Worm (Caenorhabditis elegans) whole organism, L1 larva: ENCODE measurements around the gene toca-1.

Source experiments
- C04F5.9 ChIP-seq: sonication (generic microtip); optimal IDR thresholded peaks from 2 replicates; lab custom pipeline; 2016; ENCODE audit warnings: missing genetic modification characterization, missing compliant biosample characterization
- F16B12.6 ChIP-seq: fragments of 150-350 bp; optimal IDR thresholded peaks from 2 replicates; lab custom pipeline; 2014; ENCODE audit warnings: missing biosample characterization, missing genetic modification characterization
- Y116A8C.19 ChIP-seq: sonication (generic microtip); optimal IDR thresholded peaks from 2 replicates; lab custom pipeline; 2016; ENCODE audit warnings: missing compliant biosample characterization, missing genetic modification characterization, borderline replicate concordance
- aly-2 ChIP-seq: fragments of 150-350 bp; optimal IDR thresholded peaks from 2 replicates; lab custom pipeline; 2014; ENCODE audit warnings: missing biosample characterization, missing genetic modification characterization
- ama-1 ChIP-seq: fragments of 150-350 bp; optimal IDR thresholded peaks from 2 replicates; lab custom pipeline; 2014
- blmp-1 ChIP-seq: fragments of 150-350 bp; optimal IDR thresholded peaks from 2 replicates; lab custom pipeline; 2014; ENCODE audit warnings: missing biosample characterization, missing genetic modification characterization
- ceh-63 ChIP-seq: fragments of 200-800 bp; sonication (Bioruptor generic); optimal IDR thresholded peaks from 2 replicates; lab custom pipeline; 2018; ENCODE audit warnings: mild to moderate bottlenecking, missing genetic modification characterization, missing compliant biosample characterization
- ceh-8 ChIP-seq: fragments of 200-800 bp; sonication (Bioruptor generic); optimal IDR thresholded peaks from 2 replicates; lab custom pipeline; 2018; ENCODE audit warnings: mild to moderate bottlenecking, missing genetic modification characterization, moderate library complexity, missing compliant biosample characterization
- ceh-88 ChIP-seq: fragments of 200-800 bp; sonication (Bioruptor generic); IDR thresholded peaks from 2 replicates; pipeline ENCODE4 v1.3.6; 2022; ENCODE audit warnings: missing genetic modification characterization, missing compliant biosample characterization
- ces-1 ChIP-seq: fragments of 150-350 bp; optimal IDR thresholded peaks from 2 replicates; lab custom pipeline; 2014; ENCODE audit warnings: missing biosample characterization, missing genetic modification reagents, missing genetic modification characterization
- dsc-1 ChIP-seq: sonication (generic microtip); optimal IDR thresholded peaks from 2 replicates; lab custom pipeline; 2016; ENCODE audit warnings: mild to moderate bottlenecking, missing genetic modification characterization, missing compliant biosample characterization
- efl-1 ChIP-seq, 4 experiments: fragments of 150-350 bp; optimal IDR thresholded peaks in 3 of 4; peaks in 1 of 4; 1 replicate in 1 of 4; 2 replicates in 3 of 4; lab custom pipeline; 2014; ENCODE audit warnings: missing biosample characterization in 2 of 4, missing genetic modification characterization in 2 of 4, missing genetic modification reagents in 2 of 4
- elt-3 ChIP-seq, 6 experiments: fragments of 150-350 bp in 1 of 6; sonication (generic microtip); optimal IDR thresholded peaks; 2 replicates each; lab custom pipeline; 2017 to 2018; ENCODE audit warnings: missing biosample characterization in 6 of 6, missing genetic modification characterization in 6 of 6, inconsistent platforms in 1 of 6
- grh-1 ChIP-seq: fragments of 200-800 bp; sonication (Bioruptor generic); IDR thresholded peaks from 2 replicates; pipeline ENCODE4 v1.3.6; 2022; ENCODE audit warnings: missing genetic modification reagents, missing genetic modification characterization, missing compliant biosample characterization
- hlh-17 ChIP-seq: fragments of 200-800 bp; sonication (Bioruptor generic); optimal IDR thresholded peaks from 2 replicates; lab custom pipeline; 2018; ENCODE audit warnings: missing genetic modification characterization, mild to moderate bottlenecking, missing compliant biosample characterization, moderate library complexity, borderline replicate concordance
- isw-1 ChIP-seq: fragments of 200-800 bp; sonication (Bioruptor generic); IDR thresholded peaks from 2 replicates; pipeline ENCODE4 v1.3.6; 2022; ENCODE audit warnings: missing genetic modification characterization, missing compliant biosample characterization
- lin-15B ChIP-seq: fragments of 150-350 bp; sonication (generic microtip); optimal IDR thresholded peaks from 3 replicates; lab custom pipeline; 2014; ENCODE audit warnings: missing biosample characterization, missing genetic modification characterization
- lin-39 ChIP-seq: fragments of 150-350 bp; optimal IDR thresholded peaks from 2 replicates; lab custom pipeline; 2014; ENCODE audit warnings: missing biosample characterization, missing genetic modification reagents, missing genetic modification characterization
- lir-3 ChIP-seq: sonication (generic microtip); optimal IDR thresholded peaks from 2 replicates; lab custom pipeline; 2016; ENCODE audit warnings: mild to moderate bottlenecking, missing genetic modification characterization, moderate library complexity, missing compliant biosample characterization; ENCODE audit not compliant: poor library complexity
- lsy-2 ChIP-seq, 2 experiments: fragments of 150-350 bp; optimal IDR thresholded peaks; 2 replicates each; lab custom pipeline; 2014; ENCODE audit warnings: missing biosample characterization in 2 of 2, missing genetic modification characterization in 2 of 2
- nhr-11 ChIP-seq: fragments of 150-350 bp; optimal IDR thresholded peaks from 2 replicates; lab custom pipeline; 2014; ENCODE audit warnings: missing biosample characterization, missing genetic modification characterization
- nhr-237 ChIP-seq: fragments of 150-350 bp; optimal IDR thresholded peaks from 2 replicates; lab custom pipeline; 2014; ENCODE audit warnings: missing biosample characterization, missing genetic modification characterization
- nhr-85 ChIP-seq: sonication (generic microtip); peaks from one replicate; lab custom pipeline; 2016; ENCODE audit warnings: missing genetic modification characterization, inconsistent platforms, missing compliant biosample characterization
- pqm-1 ChIP-seq: sonication (generic microtip); optimal IDR thresholded peaks from 3 replicates; lab custom pipeline; 2017; ENCODE audit warnings: missing biosample characterization, missing genetic modification characterization
- rnt-1 ChIP-seq: sonication (generic microtip); optimal IDR thresholded peaks from 2 replicates; lab custom pipeline; 2016; ENCODE audit warnings: mild to moderate bottlenecking, missing genetic modification characterization, moderate library complexity, missing compliant biosample characterization
- snu-23 ChIP-seq: sonication (generic microtip); optimal IDR thresholded peaks from 2 replicates; lab custom pipeline; 2016; ENCODE audit warnings: missing genetic modification characterization, missing compliant biosample characterization
- swsn-7 ChIP-seq: sonication (generic microtip); optimal IDR thresholded peaks from 2 replicates; lab custom pipeline; 2016; ENCODE audit warnings: missing genetic modification characterization, missing compliant biosample characterization
- tbx-2 ChIP-seq: sonication (generic microtip); optimal IDR thresholded peaks from 2 replicates; lab custom pipeline; 2016; ENCODE audit warnings: missing genetic modification characterization, missing compliant biosample characterization
- unc-130 ChIP-seq: fragments of 150-350 bp; optimal IDR thresholded peaks from 2 replicates; lab custom pipeline; 2017; ENCODE audit warnings: missing biosample characterization, missing genetic modification characterization, inconsistent platforms
- unc-62 ChIP-seq: fragments of 150-350 bp; optimal IDR thresholded peaks from 2 replicates; lab custom pipeline; 2014; ENCODE audit warnings: missing biosample characterization, missing genetic modification reagents, missing genetic modification characterization
- unc-86 ChIP-seq: sonication (generic microtip); optimal IDR thresholded peaks from 2 replicates; lab custom pipeline; 2016; ENCODE audit warnings: missing genetic modification characterization, missing compliant biosample characterization
- xbp-1 ChIP-seq: sonication (generic microtip); optimal IDR thresholded peaks from 2 replicates; lab custom pipeline; 2016; ENCODE audit warnings: missing genetic modification characterization, missing compliant biosample characterization
- zag-1 ChIP-seq: fragments of 150-350 bp; optimal IDR thresholded peaks from 2 replicates; lab custom pipeline; 2014; ENCODE audit warnings: missing biosample characterization, missing genetic modification characterization
- zip-4 ChIP-seq: fragments of 200-800 bp; sonication (Bioruptor generic); optimal IDR thresholded peaks from 2 replicates; lab custom pipeline; 2018; ENCODE audit warnings: mild to moderate bottlenecking, missing genetic modification characterization, moderate library complexity, missing compliant biosample characterization

The toca-1 gene

ce11 chrX:1501752-1502151, 19.5 kb downstream of the toca-1 start, which contains the start of gene F09E10.7:
TSS of gene F09E10.7 (minus strand) at chrX:1501852.
- TF ChIP-seq efl-1 (optimal IDR thresholded peaks at IDR 0.05; lab: Kevin White, UChicago) (no peak), efl-1 (GFP tag; optimal IDR thresholded peaks at IDR 0.05 in 1 of 2; lab: Kevin White, UChicago) (peak in 1 of 2 experiments; percentile 66), aly-2 (tag; lab: Kevin White, UChicago) (no peak)

ce11 chrX:1499499-1499898, 21.8 kb downstream of the toca-1 start:
- peak; percentile 30 for TF ChIP-seq rnt-1
- TF ChIP-seq snu-23 (GFP tag; lab: Kevin White, UChicago), result peak; percentile 8
- peak; percentile 53 for TF ChIP-seq F16B12.6 (tag; lab: Kevin White, UChicago)
- TF ChIP-seq blmp-1 (tag; lab: Kevin White, UChicago), result peak; percentile 94
- no peak for TF ChIP-seq C04F5.9 (tag; lab: Kevin White, UChicago)
- TF ChIP-seq elt-3 (tag; optimal IDR thresholded peaks at IDR 0.05; lab: Kevin White, UChicago), result no peak

- TF ChIP-seq pqm-1, result no peak
- TF ChIP-seq unc-86 (tag; lab: Kevin White, UChicago), result no peak
- no peak for TF ChIP-seq nhr-85 (tag; lab: Kevin White, UChicago)
- TF ChIP-seq tbx-2 (tag; lab: Kevin White, UChicago), result no peak
- no peak for TF ChIP-seq lin-39 (tag; lab: Kevin White, UChicago)
- no peak for TF ChIP-seq ceh-88 (GFP tag; lab: Robert Waterston, UW)
- no peak for TF ChIP-seq lir-3 (tag; lab: Kevin White, UChicago)
- no peak for TF ChIP-seq Y116A8C.19 (tag; lab: Kevin White, UChicago)
- no peak for TF ChIP-seq ceh-63 (GFP tag; lab: Kevin White, UChicago)
- TF ChIP-seq, all 84 proteins: peak for 0
Observed at ce11 chrX:1497581-1497980, 23.7 kb downstream of the toca-1 start, which contains the start of gene F09E10.6. TSS of gene F09E10.6 (minus strand) at chrX:1497681.

- TF ChIP-seq grh-1 (GFP tag; lab: Robert Waterston, UW) (no peak), zag-1 (tag; lab: Kevin White, UChicago) (no peak), lsy-2 (tag; optimal IDR thresholded peaks at IDR 0.05; lab: Kevin White, UChicago) (no peak), dsc-1 (tag; lab: Kevin White, UChicago) (no peak)
Observed at ce11 chrX:1495980-1496379, 25.3 kb downstream of the toca-1 start.

- TF ChIP-seq rnt-1, result no peak
- no peak for TF ChIP-seq nhr-237 (tag; lab: Kevin White, UChicago)
- TF ChIP-seq unc-130 (tag; lab: Kevin White, UChicago), result no peak
- no peak for TF ChIP-seq hlh-17 (GFP tag; lab: Kevin White, UChicago)
- TF ChIP-seq Y116A8C.19 (tag; lab: Kevin White, UChicago), result no peak
- no peak for TF ChIP-seq ces-1
- no peak for TF ChIP-seq unc-62 (GFP tag; lab: Kevin White, UChicago)
- no peak for TF ChIP-seq xbp-1 (tag; lab: Kevin White, UChicago)
- no peak for TF ChIP-seq isw-1
- no peak for TF ChIP-seq zip-4 (GFP tag; lab: Kevin White, UChicago)
- TF ChIP-seq ceh-8 (GFP tag; lab: Kevin White, UChicago), result no peak
- no peak for TF ChIP-seq ama-1
- no peak for TF ChIP-seq ceh-63 (GFP tag; lab: Kevin White, UChicago)
- no peak for TF ChIP-seq swsn-7 (tag; lab: Kevin White, UChicago)
- no peak for TF ChIP-seq blmp-1 (tag; lab: Kevin White, UChicago)
- no peak for TF ChIP-seq grh-1 (GFP tag; lab: Robert Waterston, UW)
- TF ChIP-seq nhr-11 (tag; lab: Kevin White, UChicago), result no peak
- no peak for TF ChIP-seq lin-15B (tag; lab: Kevin White, UChicago)
Observed at ce11 chrX:1494256-1494655, 27.0 kb downstream of the toca-1 start, which contains the start of gene F09E10.5. TSS of gene F09E10.5 (minus strand) at chrX:1494356.
